Worm (Caenorhabditis elegans): ENCODE results near the gene ets-10.

DNA sequence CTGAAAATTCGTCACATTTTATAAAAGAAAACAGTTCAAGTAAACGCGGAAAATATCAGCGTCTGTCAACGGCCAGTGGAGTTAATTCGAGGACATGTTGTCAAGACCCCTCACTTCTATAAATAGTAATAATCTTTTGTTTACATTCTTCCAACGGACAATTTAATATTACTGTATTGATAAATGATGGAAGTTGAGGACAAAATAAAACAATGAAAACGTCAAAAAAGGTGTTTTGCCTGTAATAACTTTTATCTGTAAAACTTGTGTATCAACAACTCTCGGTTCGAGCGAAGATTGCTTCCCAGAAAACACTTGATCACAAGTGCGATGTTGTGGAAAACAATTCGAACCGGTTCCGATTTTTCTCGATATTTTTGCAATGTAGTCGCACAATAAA is 35.6 kb upstream of the ets-10 start:
- TF ChIP-seq jun-1 (tag; optimal IDR thresholded peaks at IDR 0.05) (no peak), skn-1 (tag; optimal IDR thresholded peaks at IDR 0.05) (no peak), elt-1 (tag; optimal IDR thresholded peaks at IDR 0.05) (no peak)

Data from whole organism, L3 larva.